Worm (Caenorhabditis elegans) whole organism, L1 larva: ENCODE data around the gene B0035.3.

Experiments
- C04F5.9 ChIP-seq: sonication (generic microtip); optimal IDR thresholded peaks from 2 replicates; lab custom pipeline; 2016; ENCODE audit warnings: missing genetic modification characterization, missing compliant biosample characterization
- C16A3.4 ChIP-seq: fragments of 150-350 bp; optimal IDR thresholded peaks from 2 replicates; lab custom pipeline; 2014; ENCODE audit warnings: missing biosample characterization, missing genetic modification characterization
- alr-1 ChIP-seq: fragments of 200-800 bp; sonication (Bioruptor generic); optimal IDR thresholded peaks from 2 replicates; lab custom pipeline; 2018; ENCODE audit warnings: borderline replicate concordance, mild to moderate bottlenecking, missing genetic modification characterization, missing compliant biosample characterization
- aly-2 ChIP-seq: fragments of 150-350 bp; optimal IDR thresholded peaks from 2 replicates; lab custom pipeline; 2014; ENCODE audit warnings: missing biosample characterization, missing genetic modification characterization
- ama-1 ChIP-seq: fragments of 150-350 bp; optimal IDR thresholded peaks from 2 replicates; lab custom pipeline; 2014
- blmp-1 ChIP-seq: fragments of 150-350 bp; optimal IDR thresholded peaks from 2 replicates; lab custom pipeline; 2014; ENCODE audit warnings: missing biosample characterization, missing genetic modification characterization
- ceh-82 ChIP-seq, 3 experiments: fragments of 150-350 bp in 1 of 3; sonication (generic microtip) in 2 of 3; optimal IDR thresholded peaks; 2 replicates each; lab custom pipeline; 2014 to 2017; ENCODE audit warnings: missing biosample characterization in 3 of 3, missing genetic modification characterization in 3 of 3
- ceh-88 ChIP-seq: fragments of 200-800 bp; sonication (Bioruptor generic); IDR thresholded peaks from 2 replicates; pipeline ENCODE4 v1.3.6; 2022; ENCODE audit warnings: missing genetic modification characterization, missing compliant biosample characterization
- ceh-90 ChIP-seq: sonication (generic microtip); optimal IDR thresholded peaks from 2 replicates; lab custom pipeline; 2016; ENCODE audit warnings: missing genetic modification characterization, missing compliant biosample characterization
- dpl-1 ChIP-seq, 3 experiments: fragments of 150-350 bp in 2 of 3; sonication (generic microtip) in 1 of 3; optimal IDR thresholded peaks; 2 replicates each; lab custom pipeline; 2014 to 2017; ENCODE audit warnings: missing biosample characterization in 3 of 3, missing genetic modification characterization in 3 of 3, missing genetic modification reagents in 3 of 3
- egl-27 ChIP-seq, 2 experiments: fragments of 150-350 bp in 1 of 2; sonication (generic microtip); optimal IDR thresholded peaks; 3 replicates each; lab custom pipeline; 2017 to 2018; ENCODE audit warnings: missing biosample characterization in 2 of 2, missing genetic modification characterization in 2 of 2, missing genetic modification reagents in 2 of 2
- elt-2 ChIP-seq: sonication (generic microtip); optimal IDR thresholded peaks from 2 replicates; lab custom pipeline; 2016; ENCODE audit warnings: missing genetic modification characterization, mild to moderate bottlenecking, inconsistent platforms, missing compliant biosample characterization, missing genetic modification reagents
- fkh-10 ChIP-seq: sonication (generic microtip); optimal IDR thresholded peaks from 2 replicates; lab custom pipeline; 2017; ENCODE audit warnings: missing biosample characterization, missing genetic modification reagents, missing genetic modification characterization
- fkh-4 ChIP-seq: sonication (generic microtip); optimal IDR thresholded peaks from 2 replicates; lab custom pipeline; 2016; ENCODE audit warnings: missing compliant biosample characterization, missing genetic modification characterization, borderline replicate concordance
- fkh-8 ChIP-seq: sonication (generic microtip); optimal IDR thresholded peaks from 2 replicates; lab custom pipeline; 2016; ENCODE audit warnings: mild to moderate bottlenecking, missing genetic modification characterization, missing compliant biosample characterization
- grh-1 ChIP-seq: fragments of 200-800 bp; sonication (Bioruptor generic); IDR thresholded peaks from 2 replicates; pipeline ENCODE4 v1.3.6; 2022; ENCODE audit warnings: missing genetic modification reagents, missing genetic modification characterization, missing compliant biosample characterization
- hlh-17 ChIP-seq: fragments of 200-800 bp; sonication (Bioruptor generic); optimal IDR thresholded peaks from 2 replicates; lab custom pipeline; 2018; ENCODE audit warnings: missing genetic modification characterization, mild to moderate bottlenecking, missing compliant biosample characterization, moderate library complexity, borderline replicate concordance
- hlh-4 ChIP-seq: sonication (generic microtip); optimal IDR thresholded peaks from 2 replicates; lab custom pipeline; 2016; ENCODE audit warnings: mild to moderate bottlenecking, missing genetic modification characterization, missing compliant biosample characterization
- isw-1 ChIP-seq: fragments of 200-800 bp; sonication (Bioruptor generic); IDR thresholded peaks from 2 replicates; pipeline ENCODE4 v1.3.6; 2022; ENCODE audit warnings: missing genetic modification characterization, missing compliant biosample characterization
- jun-1 ChIP-seq: fragments of 150-350 bp; optimal IDR thresholded peaks from 2 replicates; lab custom pipeline; 2014; ENCODE audit warnings: missing biosample characterization, missing genetic modification reagents, missing genetic modification characterization
- lin-13 ChIP-seq: fragments of 150-350 bp; optimal IDR thresholded peaks from 2 replicates; lab custom pipeline; 2014; ENCODE audit warnings: missing biosample characterization, missing genetic modification reagents, missing genetic modification characterization
- lin-15B ChIP-seq: fragments of 150-350 bp; sonication (generic microtip); optimal IDR thresholded peaks from 3 replicates; lab custom pipeline; 2014; ENCODE audit warnings: missing biosample characterization, missing genetic modification characterization
- lin-35 ChIP-seq, 2 experiments: fragments of 150-350 bp; optimal IDR thresholded peaks; 2 replicates each; lab custom pipeline; 2014; ENCODE audit warnings: missing biosample characterization in 2 of 2, missing genetic modification characterization in 2 of 2, missing genetic modification reagents in 2 of 2
- lin-39 ChIP-seq: fragments of 150-350 bp; optimal IDR thresholded peaks from 2 replicates; lab custom pipeline; 2014; ENCODE audit warnings: missing biosample characterization, missing genetic modification reagents, missing genetic modification characterization
- lsy-2 ChIP-seq, 2 experiments: fragments of 150-350 bp; optimal IDR thresholded peaks; 2 replicates each; lab custom pipeline; 2014; ENCODE audit warnings: missing biosample characterization in 2 of 2, missing genetic modification characterization in 2 of 2
- mab-9 ChIP-seq: fragments of 200-800 bp; sonication (Bioruptor generic); IDR thresholded peaks from 2 replicates; pipeline ENCODE4 v1.3.6; 2022; ENCODE audit warnings: missing genetic modification reagents, missing genetic modification characterization, missing compliant biosample characterization
- mdl-1 ChIP-seq, 2 experiments: fragments of 150-350 bp; optimal IDR thresholded peaks; 2 replicates each; lab custom pipeline; 2014 to 2017; ENCODE audit warnings: missing biosample characterization in 2 of 2, missing genetic modification characterization in 2 of 2, inconsistent platforms in 1 of 2
- mep-1 ChIP-seq: fragments of 150-350 bp; optimal IDR thresholded peaks from 2 replicates; lab custom pipeline; 2014; ENCODE audit warnings: missing biosample characterization, missing genetic modification characterization
- nhr-12 ChIP-seq: sonication (generic microtip); optimal IDR thresholded peaks from 2 replicates; lab custom pipeline; 2017; ENCODE audit warnings: missing biosample characterization, missing genetic modification characterization
- nhr-237 ChIP-seq: fragments of 150-350 bp; optimal IDR thresholded peaks from 2 replicates; lab custom pipeline; 2014; ENCODE audit warnings: missing biosample characterization, missing genetic modification characterization
- nhr-28 ChIP-seq: fragments of 150-350 bp; optimal IDR thresholded peaks from 2 replicates; lab custom pipeline; 2014; ENCODE audit warnings: missing biosample characterization, missing genetic modification characterization
- nhr-47 ChIP-seq: sonication (generic microtip); optimal IDR thresholded peaks from 2 replicates; lab custom pipeline; 2016; ENCODE audit warnings: mild to moderate bottlenecking, missing genetic modification characterization, moderate library complexity, missing compliant biosample characterization
- nhr-76 ChIP-seq: sonication (generic microtip); optimal IDR thresholded peaks from 2 replicates; lab custom pipeline; 2017; ENCODE audit warnings: missing biosample characterization, missing genetic modification characterization
- nhr-77 ChIP-seq: fragments of 150-350 bp; optimal IDR thresholded peaks from 2 replicates; lab custom pipeline; 2014; ENCODE audit warnings: missing biosample characterization, missing genetic modification characterization
- nhr-84 ChIP-seq: sonication (generic microtip); optimal IDR thresholded peaks from 2 replicates; lab custom pipeline; 2017; ENCODE audit warnings: missing biosample characterization, missing genetic modification characterization
- nhr-90 ChIP-seq: sonication (generic microtip); optimal IDR thresholded peaks from 2 replicates; lab custom pipeline; 2016; ENCODE audit warnings: mild to moderate bottlenecking, missing genetic modification characterization, missing compliant biosample characterization; ENCODE audit not compliant: poor library complexity
- pag-3 ChIP-seq: sonication (generic microtip); optimal IDR thresholded peaks from 2 replicates; lab custom pipeline; 2017; ENCODE audit warnings: missing genetic modification characterization, mild to moderate bottlenecking, missing compliant biosample characterization, antibody characterized with exemption, borderline replicate concordance; ENCODE audit not compliant: insufficient read depth
- rnt-1 ChIP-seq: sonication (generic microtip); optimal IDR thresholded peaks from 2 replicates; lab custom pipeline; 2016; ENCODE audit warnings: mild to moderate bottlenecking, missing genetic modification characterization, moderate library complexity, missing compliant biosample characterization
- skn-1 ChIP-seq: fragments of 150-350 bp; optimal IDR thresholded peaks from 2 replicates; lab custom pipeline; 2014; ENCODE audit warnings: missing biosample characterization, missing genetic modification characterization
- snpc-4 ChIP-seq: fragments of 150-350 bp; optimal IDR thresholded peaks from 2 replicates; lab custom pipeline; 2014; ENCODE audit warnings: missing biosample characterization, missing genetic modification characterization
- snu-23 ChIP-seq: sonication (generic microtip); optimal IDR thresholded peaks from 2 replicates; lab custom pipeline; 2016; ENCODE audit warnings: missing genetic modification characterization, missing compliant biosample characterization
- sup-37 ChIP-seq: fragments of 200-800 bp; sonication (Bioruptor generic); optimal IDR thresholded peaks from 2 replicates; lab custom pipeline; 2018; ENCODE audit warnings: mild to moderate bottlenecking, missing genetic modification characterization, missing compliant biosample characterization
- swsn-7 ChIP-seq: sonication (generic microtip); optimal IDR thresholded peaks from 2 replicates; lab custom pipeline; 2016; ENCODE audit warnings: missing genetic modification characterization, missing compliant biosample characterization
- tlp-1 ChIP-seq: fragments of 150-350 bp; optimal IDR thresholded peaks from 2 replicates; lab custom pipeline; 2014; ENCODE audit warnings: missing biosample characterization, missing genetic modification characterization
- unc-130 ChIP-seq: fragments of 150-350 bp; optimal IDR thresholded peaks from 2 replicates; lab custom pipeline; 2017; ENCODE audit warnings: missing biosample characterization, missing genetic modification characterization, inconsistent platforms
- ztf-4 ChIP-seq: fragments of 150-350 bp; optimal IDR thresholded peaks from 2 replicates; lab custom pipeline; 2014; ENCODE audit warnings: missing biosample characterization, missing genetic modification characterization

Gene B0035.3

ce11 chrIV:11323666-11324065, 8.9 kb upstream of the B0035.3 start:
- TF ChIP-seq lin-15B (no peak), fkh-10 (GFP tag; lab: Kevin White, UChicago) (no peak), elt-2 (tag; lab: Kevin White, UChicago) (no peak), blmp-1 (tag; lab: Kevin White, UChicago) (no peak), mab-9 (GFP tag; lab: Robert Waterston, UW) (no peak), skn-1 (tag; lab: Kevin White, UChicago) (no peak), nhr-76 (no peak), mdl-1 (tag; optimal IDR thresholded peaks at IDR 0.05; lab: Kevin White, UChicago) (no peak), aly-2 (no peak), nhr-47 (no peak), ceh-82 (tag; optimal IDR thresholded peaks at IDR 0.05; lab: Kevin White, UChicago) (no peak), egl-27 (tag; optimal IDR thresholded peaks at IDR 0.05; lab: Kevin White, UChicago) (no peak), alr-1 (no peak), ceh-90 (tag; lab: Kevin White, UChicago) (no peak), dpl-1 (GFP tag; optimal IDR thresholded peaks at IDR 0.05; lab: Kevin White, UChicago) (no peak), swsn-7 (tag; lab: Kevin White, UChicago) (no peak), ztf-4 (no peak), nhr-12 (tag; lab: Kevin White, UChicago) (no peak), C16A3.4 (no peak), unc-130 (tag; lab: Kevin White, UChicago) (no peak)

- TF ChIP-seq nhr-77 (tag; lab: Kevin White, UChicago) (no peak), C16A3.4 (no peak), pag-3 (no peak), nhr-90 (tag; lab: Kevin White, UChicago) (no peak), snpc-4 (tag; lab: Kevin White, UChicago) (no peak), nhr-237 (tag; lab: Kevin White, UChicago) (no peak), jun-1 (no peak), mep-1 (tag; lab: Kevin White, UChicago) (no peak), isw-1 (GFP tag; lab: Robert Waterston, UW) (no peak), lin-35 (GFP tag; optimal IDR thresholded peaks at IDR 0.05; lab: Kevin White, UChicago) (no peak), lin-13 (no peak), fkh-4 (tag; lab: Kevin White, UChicago) (no peak)
These were observed 5.7 kb upstream of the B0035.3 start, which contains the start of gene edg-1 for ce11 chrIV:11320500-11320899. Gene edg-1, plus strand, starts transcription at chrIV:11320800.

- TF ChIP-seq lsy-2 (tag; optimal IDR thresholded peaks at IDR 0.05; lab: Kevin White, UChicago) = peak in 1 of 2 experiments; percentile 40
- TF ChIP-seq nhr-84 = no peak
- TF ChIP-seq, all 84 proteins: peak for 1
These were observed 5.1 kb upstream of the B0035.3 start, which contains the start of gene B0035.18 for ce11 chrIV:11319884-11320362. Gene B0035.18, plus strand, starts transcription at chrIV:11320312.

ce11 chrIV:11317119-11317518, 2.3 kb upstream of the B0035.3 start, which contains the start of gene gspd-1:
Gene gspd-1, plus strand, starts transcription at chrIV:11317419.
- no peak for TF ChIP-seq fkh-8 (tag; lab: Kevin White, UChicago)
- no peak for TF ChIP-seq tlp-1 (tag; lab: Kevin White, UChicago)
- TF ChIP-seq skn-1 (tag; lab: Kevin White, UChicago) = no peak
- no peak for TF ChIP-seq rnt-1 (tag; lab: Kevin White, UChicago)
- TF ChIP-seq sup-37 (GFP tag; lab: Kevin White, UChicago) = no peak
- no peak for TF ChIP-seq grh-1 (GFP tag; lab: Robert Waterston, UW)
- TF ChIP-seq snu-23 (GFP tag; lab: Kevin White, UChicago) = no peak
- no peak for TF ChIP-seq hlh-4 (tag; lab: Kevin White, UChicago)
- TF ChIP-seq nhr-28 (tag; lab: Kevin White, UChicago) = no peak
- TF ChIP-seq lin-39 (tag; lab: Kevin White, UChicago) = no peak
- TF ChIP-seq C04F5.9 (tag; lab: Kevin White, UChicago) = no peak
- no peak for TF ChIP-seq ceh-90 (tag; lab: Kevin White, UChicago)
- TF ChIP-seq ceh-88 (GFP tag; lab: Robert Waterston, UW) = no peak
- TF ChIP-seq hlh-17 (GFP tag; lab: Kevin White, UChicago) = no peak
- TF ChIP-seq snpc-4 (tag; lab: Kevin White, UChicago) = no peak
- no peak for TF ChIP-seq ama-1
- TF ChIP-seq, all 84 proteins: peak for 0
